Worm (Caenorhabditis elegans) whole organism, L2 larva: ENCODE results near the gene fax-1.

Experiments
- F13H6.1 ChIP-seq: sonication (generic microtip); optimal IDR thresholded peaks from 2 replicates; lab custom pipeline; 2016; ENCODE audit warnings: missing genetic modification characterization, missing compliant biosample characterization
- aly-2 ChIP-seq: fragments of 150-350 bp; optimal IDR thresholded peaks from 2 replicates; lab custom pipeline; 2014; ENCODE audit warnings: missing biosample characterization, missing genetic modification characterization
- ama-1 ChIP-seq: fragments of 150-350 bp; optimal IDR thresholded peaks from 2 replicates; lab custom pipeline; 2018; ENCODE audit warnings: inconsistent platforms
- crh-2 ChIP-seq: sonication (generic microtip); optimal IDR thresholded peaks from 2 replicates; lab custom pipeline; 2017; ENCODE audit warnings: missing biosample characterization, missing genetic modification characterization
- dmd-4 ChIP-seq: sonication (generic microtip); optimal IDR thresholded peaks from 2 replicates; lab custom pipeline; 2017; ENCODE audit warnings: missing biosample characterization, missing genetic modification characterization
- egl-27 ChIP-seq: sonication (generic microtip); optimal IDR thresholded peaks from 3 replicates; lab custom pipeline; 2017; ENCODE audit warnings: missing biosample characterization, missing genetic modification reagents, missing genetic modification characterization
- fos-1 ChIP-seq: fragments of 150-350 bp; optimal IDR thresholded peaks from 2 replicates; lab custom pipeline; 2014; ENCODE audit warnings: missing biosample characterization, missing genetic modification characterization
- lin-39 ChIP-seq: fragments of 150-350 bp; optimal IDR thresholded peaks from 2 replicates; lab custom pipeline; 2014; ENCODE audit warnings: missing biosample characterization, missing genetic modification reagents, missing genetic modification characterization
- lsy-2 ChIP-seq, 2 experiments: fragments of 150-350 bp in 1 of 2; sonication (generic microtip) in 1 of 2; optimal IDR thresholded peaks; 2 replicates each; lab custom pipeline; 2014 to 2017; ENCODE audit warnings: missing biosample characterization in 2 of 2, missing genetic modification characterization in 2 of 2
- mab-5 ChIP-seq: fragments of 150-350 bp; optimal IDR thresholded peaks from 2 replicates; lab custom pipeline; 2014; ENCODE audit warnings: missing biosample characterization, missing genetic modification characterization
- nhr-129 ChIP-seq: fragments of 150-350 bp; optimal IDR thresholded peaks from 2 replicates; lab custom pipeline; 2014; ENCODE audit warnings: missing biosample characterization, missing genetic modification characterization
- nhr-21 ChIP-seq: fragments of 150-350 bp; optimal IDR thresholded peaks from 2 replicates; lab custom pipeline; 2014; ENCODE audit warnings: missing biosample characterization, missing genetic modification characterization
- sma-3 ChIP-seq: sonication (generic microtip); optimal IDR thresholded peaks from 2 replicates; lab custom pipeline; 2016; ENCODE audit warnings: missing genetic modification reagents, missing genetic modification characterization, missing compliant biosample characterization
- sma-9 ChIP-seq, 2 experiments: fragments of 150-350 bp in 1 of 2; sonication (generic microtip) in 1 of 2; optimal IDR thresholded peaks; 2 replicates each; lab custom pipeline; 2014 to 2016; ENCODE audit warnings: missing genetic modification characterization in 2 of 2, mild to moderate bottlenecking in 1 of 2, missing biosample characterization in 1 of 2, missing compliant biosample characterization in 1 of 2, missing genetic modification reagents in 1 of 2, moderate library complexity in 1 of 2
- snpc-4 ChIP-seq: fragments of 150-350 bp; optimal IDR thresholded peaks from 2 replicates; lab custom pipeline; 2014; ENCODE audit warnings: missing biosample characterization, missing genetic modification characterization
- zag-1 ChIP-seq: fragments of 150-350 bp; optimal IDR thresholded peaks from 2 replicates; lab custom pipeline; 2014; ENCODE audit warnings: missing biosample characterization, missing genetic modification characterization

Gene fax-1

ce11 chrX:3155111-3155843 is 43.9 kb downstream of the fax-1 start:
- TF ChIP-seq fos-1 (tag; lab: Kevin White, UChicago) (peak; percentile 45), snpc-4 (tag; lab: Kevin White, UChicago) (no peak)

- TF ChIP-seq nhr-129 (tag; lab: Kevin White, UChicago) (peak; percentile 59), ama-1 (lab: Kevin White, UChicago) (no peak), fos-1 (tag; lab: Kevin White, UChicago) (peak; percentile 39), sma-9 (GFP tag; optimal IDR thresholded peaks at IDR 0.05; lab: Kevin White, UChicago) (peak; percentile 34), sma-9 (tag; optimal IDR thresholded peaks at IDR 0.05; lab: Kevin White, UChicago) (no peak), crh-2 (tag; lab: Kevin White, UChicago) (peak; percentile 1)
- TF ChIP-seq, all 48 proteins: peak for 4
Measured at ce11 chrX:3154562-3154961, 44.6 kb downstream of the fax-1 start.

- TF ChIP-seq fos-1 (tag; lab: Kevin White, UChicago) (peak; percentile 92), lin-39 (tag; lab: Kevin White, UChicago) (no peak), dmd-4 (tag; lab: Kevin White, UChicago) (no peak), sma-9 (GFP tag; optimal IDR thresholded peaks at IDR 0.05; lab: Kevin White, UChicago) (peak; percentile 63), sma-9 (tag; optimal IDR thresholded peaks at IDR 0.05; lab: Kevin White, UChicago) (no peak), F13H6.1 (tag; lab: Kevin White, UChicago) (peak; percentile 65), aly-2 (tag; lab: Kevin White, UChicago) (no peak), nhr-129 (tag; lab: Kevin White, UChicago) (peak; percentile 5), egl-27 (tag; lab: Kevin White, UChicago) (peak; percentile 6), zag-1 (no peak), crh-2 (tag; lab: Kevin White, UChicago) (peak; percentile 46), lsy-2 (tag; optimal IDR thresholded peaks at IDR 0.05; lab: Kevin White, UChicago) (no peak), sma-3 (GFP tag; lab: Kevin White, UChicago) (peak; percentile 20)
- TF ChIP-seq, all 48 proteins: peak for 7
Measured at ce11 chrX:3153133-3153532, 46.0 kb downstream of the fax-1 start.

- no peak for TF ChIP-seq egl-27 (tag; lab: Kevin White, UChicago)
- no peak for TF ChIP-seq mab-5 (tag; lab: Kevin White, UChicago)
- no peak for TF ChIP-seq nhr-21 (tag; lab: Kevin White, UChicago)
Measured at ce11 chrX:3152361-3152760, 46.8 kb downstream of the fax-1 start, which contains the start of gene bbln-1. TSS of gene bbln-1 (minus strand) at chrX:3152461.
